Fruit fly (Drosophila melanogaster) whole organism, wandering third instar larva: Measurements from ENCODE around the gene CG32573.
A peak's percentile ranks its signal among the peaks of the same experiment; 100 is the strongest.

Source experiments
- Abd-B ChIP-seq: fragments of >200 bp; optimal IDR thresholded peaks from 2 replicates; lab custom pipeline; 2017; ENCODE audit warnings: missing biosample characterization, missing genetic modification characterization
- CG32264 ChIP-seq: fragments of 200-800 bp; sonication (Bioruptor generic); optimal IDR thresholded peaks from 2 replicates; lab custom pipeline; 2016; ENCODE audit warnings: missing biosample characterization, missing genetic modification characterization
- CG9705 ChIP-seq: fragments of 200-800 bp; sonication (Bioruptor generic); optimal IDR thresholded peaks from 2 replicates; lab custom pipeline; 2018; ENCODE audit warnings: missing biosample characterization, mild to moderate bottlenecking, missing genetic modification characterization
- CrebA ChIP-seq: fragments of 200-800 bp; sonication (Bioruptor generic); optimal IDR thresholded peaks from 2 replicates; lab custom pipeline; 2016; ENCODE audit warnings: missing biosample characterization, mild to moderate bottlenecking, missing genetic modification characterization, borderline replicate concordance
- Dif ChIP-seq: fragments of 200-275, 200-300 bp; sonication (Bioruptor generic); optimal IDR thresholded peaks from 2 replicates; lab custom pipeline; 2018; ENCODE audit warnings: missing biosample characterization, missing genetic modification characterization; ENCODE audit not compliant: partially characterized antibody
- GATAd ChIP-seq: sonication (Bioruptor generic); optimal IDR thresholded peaks from 2 replicates; lab custom pipeline; 2016; ENCODE audit warnings: missing biosample characterization, missing genetic modification characterization
- HLH106 ChIP-seq: fragments of 200-800 bp; optimal IDR thresholded peaks from 3 replicates; lab custom pipeline; 2019; ENCODE audit warnings: missing biosample characterization, mild to moderate bottlenecking, missing genetic modification characterization, moderate library complexity
- Hnf4 ChIP-seq: fragments of 200-800 bp; sonication (Bioruptor generic); optimal IDR thresholded peaks from 2 replicates; lab custom pipeline; 2016; ENCODE audit warnings: missing biosample characterization, mild to moderate bottlenecking, missing genetic modification characterization
- Hr83 ChIP-seq: fragments of 200-300 bp; sonication (Bioruptor generic); optimal IDR thresholded peaks from 2 replicates; lab custom pipeline; 2016; ENCODE audit warnings: missing biosample characterization, mild to moderate bottlenecking, missing genetic modification characterization, moderate library complexity; ENCODE audit not compliant: poor library complexity, severe bottlenecking
- Jra ChIP-seq: sonication (Bioruptor generic); optimal IDR thresholded peaks from 2 replicates; lab custom pipeline; 2016; ENCODE audit warnings: missing biosample characterization, missing genetic modification characterization
- Mio ChIP-seq: sonication (Bioruptor generic); optimal IDR thresholded peaks from 2 replicates; lab custom pipeline; 2016; ENCODE audit warnings: missing biosample characterization, missing genetic modification characterization
- Myc ChIP-seq: fragments of >200 bp; optimal IDR thresholded peaks from 2 replicates; lab custom pipeline; 2017
- N ChIP-seq: fragments of >200 bp; optimal IDR thresholded peaks from 2 replicates; lab custom pipeline; 2018; ENCODE audit warnings: missing biosample characterization, missing external identifiers, missing genetic modification characterization
- OdsH ChIP-seq: fragments of 200-800 bp; sonication (Bioruptor generic); optimal IDR thresholded peaks from 2 replicates; lab custom pipeline; 2016; ENCODE audit warnings: missing biosample characterization, mild to moderate bottlenecking, missing genetic modification characterization
- Rel ChIP-seq, 2 experiments: fragments of 200-800 bp; sonication (Bioruptor generic) in 1 of 2; optimal IDR thresholded peaks; 2 replicates in 1 of 2; 3 replicates in 1 of 2; lab custom pipeline; 2016 to 2019; ENCODE audit warnings: mild to moderate bottlenecking in 2 of 2, missing biosample characterization in 2 of 2, missing genetic modification characterization in 2 of 2, moderate library complexity in 1 of 2
- Sp1 ChIP-seq: fragments of 200-800 bp; sonication (Bioruptor generic); optimal IDR thresholded peaks from 3 replicates; lab custom pipeline; 2019; ENCODE audit warnings: missing biosample characterization, mild to moderate bottlenecking, missing genetic modification characterization, moderate library complexity
- br ChIP-seq: fragments of 200-800 bp; sonication (Bioruptor generic); optimal IDR thresholded peaks from 2 replicates; lab custom pipeline; 2016; ENCODE audit warnings: missing biosample characterization, missing genetic modification characterization
- dl ChIP-seq, 2 experiments: fragments of 175-275, 200-275 bp in 1 of 2; fragments of 200-275 bp in 1 of 2; sonication (Bioruptor generic); optimal IDR thresholded peaks; lab custom pipeline; 2018; ENCODE audit warnings: mild to moderate bottlenecking in 2 of 2, missing biosample characterization in 2 of 2, missing genetic modification characterization in 2 of 2, moderate library complexity in 2 of 2; ENCODE audit not compliant: partially characterized antibody in 2 of 2, insufficient read depth in 1 of 2
- dmrt93B ChIP-seq: fragments of 200-800 bp; sonication (Bioruptor generic); optimal IDR thresholded peaks from 2 replicates; lab custom pipeline; 2018; ENCODE audit warnings: missing biosample characterization, mild to moderate bottlenecking, missing genetic modification characterization
- ey ChIP-seq: fragments of 200-800 bp; sonication (Bioruptor generic); optimal IDR thresholded peaks from 2 replicates; lab custom pipeline; 2016; ENCODE audit warnings: missing biosample characterization, missing genetic modification characterization
- foxo ChIP-seq, 2 experiments: fragments of 200-800 bp; sonication (Bioruptor generic); optimal IDR thresholded peaks; 2 replicates in 1 of 2; 3 replicates in 1 of 2; lab custom pipeline; 2016 to 2017; ENCODE audit warnings: missing biosample characterization in 2 of 2, missing genetic modification characterization in 2 of 2
- fru ChIP-seq: fragments of 200-800 bp; sonication (Bioruptor generic); optimal IDR thresholded peaks from 3 replicates; lab custom pipeline; 2016; ENCODE audit warnings: missing biosample characterization, mild to moderate bottlenecking, missing genetic modification characterization
- h ChIP-seq: fragments of 200-800 bp; sonication (Bioruptor generic); optimal IDR thresholded peaks from 3 replicates; lab custom pipeline; 2016; ENCODE audit warnings: missing biosample characterization, mild to moderate bottlenecking, missing genetic modification characterization
- jim ChIP-seq: fragments of 175-275, 200-325 bp; sonication (Bioruptor generic); optimal IDR thresholded peaks from 2 replicates; lab custom pipeline; 2016; ENCODE audit warnings: missing biosample characterization, mild to moderate bottlenecking, missing genetic modification characterization
- lola ChIP-seq: fragments of >200 bp; optimal IDR thresholded peaks from 2 replicates; lab custom pipeline; 2017; ENCODE audit warnings: missing biosample characterization, missing genetic modification characterization
- pan ChIP-seq: fragments of >200 bp; optimal IDR thresholded peaks from 2 replicates; lab custom pipeline; 2017
- psq ChIP-seq: fragments of 200-800 bp; sonication (Bioruptor generic); optimal IDR thresholded peaks from 3 replicates; lab custom pipeline; 2017; ENCODE audit warnings: missing biosample characterization, mild to moderate bottlenecking, missing genetic modification characterization, moderate library complexity
- rgr ChIP-seq: fragments of 200-800 bp; sonication (Bioruptor generic); optimal IDR thresholded peaks from 3 replicates; lab custom pipeline; 2016; ENCODE audit warnings: missing biosample characterization, mild to moderate bottlenecking, missing genetic modification characterization
- sv ChIP-seq: fragments of 200-800 bp; sonication (Bioruptor generic); optimal IDR thresholded peaks from 3 replicates; lab custom pipeline; 2016; ENCODE audit warnings: missing biosample characterization, missing genetic modification characterization
- tai ChIP-seq: sonication (Bioruptor generic); optimal IDR thresholded peaks from 2 replicates; lab custom pipeline; 2016; ENCODE audit warnings: missing biosample characterization, missing genetic modification characterization
- usp ChIP-seq: fragments of >200 bp; optimal IDR thresholded peaks from 2 replicates; lab custom pipeline; 2017; ENCODE audit warnings: missing biosample characterization, missing genetic modification characterization
- woc ChIP-seq: sonication (Bioruptor generic); optimal IDR thresholded peaks from 2 replicates; lab custom pipeline; 2016; ENCODE audit warnings: missing biosample characterization, mild to moderate bottlenecking, missing genetic modification characterization

The CG32573 gene

DNA sequence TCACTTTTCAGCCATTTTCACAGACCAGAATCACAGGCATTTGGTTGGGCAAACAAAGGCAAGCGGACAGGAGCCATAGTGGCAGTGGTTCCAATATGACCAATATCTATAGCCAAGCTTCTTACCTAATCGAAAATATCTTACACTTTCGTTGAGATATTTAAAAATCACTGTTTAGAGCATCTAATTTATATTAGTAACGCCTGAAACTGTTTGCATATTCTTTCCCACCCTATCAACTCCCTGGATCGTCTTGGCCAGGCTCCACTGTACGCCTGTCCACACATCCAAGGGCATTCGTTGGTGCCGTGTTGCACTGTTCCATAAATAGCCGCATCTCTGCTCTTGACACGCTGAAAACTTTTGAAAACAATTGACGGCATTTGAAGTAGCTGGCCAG, 39.3 kb downstream of the CG32573 start:
- TF ChIP-seq Jra (GFP tag; lab: Kevin White, UChicago) (no peak), Hr83 (GFP tag; lab: Kevin White, UChicago) (no peak), woc (no peak), OdsH (no peak), usp (GFP tag; lab: Kevin White, UChicago) (no peak), br (no peak), CrebA (GFP tag; lab: Kevin White, UChicago) (no peak), Mio (no peak), dmrt93B (GFP tag; lab: Kevin White, UChicago) (no peak), foxo (GFP tag; optimal IDR thresholded peaks at IDR 0.05; lab: Kevin White, UChicago) (no peak), Dif (GFP tag; lab: Kevin White, UChicago) (no peak), N (no peak)

DNA sequence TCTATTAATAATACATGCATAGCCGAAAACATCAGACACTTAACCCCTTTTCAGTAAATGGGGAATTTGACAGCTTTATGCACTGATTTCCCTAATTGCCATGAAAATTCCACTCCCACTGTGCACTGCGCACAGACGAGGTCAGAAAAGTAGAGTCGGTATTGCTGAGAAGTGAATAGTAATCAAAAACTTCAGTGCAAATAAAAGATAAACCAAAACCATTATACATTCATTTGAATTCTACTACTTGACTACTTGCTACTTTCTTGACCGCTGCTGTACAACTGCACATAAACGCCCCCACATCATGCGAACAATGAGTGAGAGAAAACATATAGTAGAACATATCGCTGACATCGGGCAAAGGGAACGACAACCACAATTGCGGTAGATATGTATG, 40.3 kb downstream of the CG32573 start:
- TF ChIP-seq sv: peak; percentile 57
- no peak for TF ChIP-seq N
- TF ChIP-seq h (GFP tag; lab: Kevin White, UChicago): peak; percentile 68
- peak; percentile 61 for TF ChIP-seq ey (GFP tag; lab: Kevin White, UChicago)
- TF ChIP-seq HLH106 (tag; lab: Kevin White, UChicago): peak; percentile 61
- no peak for TF ChIP-seq CG32264 (GFP tag; lab: Kevin White, UChicago)
- peak; percentile 28 for TF ChIP-seq dmrt93B (GFP tag; lab: Kevin White, UChicago)
- TF ChIP-seq woc: peak; percentile 7
- TF ChIP-seq rgr: peak; percentile 74
- TF ChIP-seq fru: peak; percentile 59
- TF ChIP-seq foxo (GFP tag; optimal IDR thresholded peaks at IDR 0.05; lab: Kevin White, UChicago): peak in 1 of 2 experiments; percentile 67
- peak; percentile 20 for TF ChIP-seq Sp1 (GFP tag; lab: Kevin White, UChicago)
- TF ChIP-seq br: peak; percentile 49
- TF ChIP-seq CG9705 (GFP tag; lab: Kevin White, UChicago): peak; percentile 2
- no peak for TF ChIP-seq lola (GFP tag; lab: Kevin White, UChicago)
- peak; percentile 54 for TF ChIP-seq OdsH
- peak; percentile 38 for TF ChIP-seq Hnf4
- no peak for TF ChIP-seq usp (GFP tag; lab: Kevin White, UChicago)
- TF ChIP-seq Jra (GFP tag; lab: Kevin White, UChicago): no peak
- no peak for TF ChIP-seq GATAd (GFP tag; lab: Kevin White, UChicago)
- peak; percentile 24 for TF ChIP-seq psq (GFP tag; lab: Kevin White, UChicago)
- no peak for TF ChIP-seq Abd-B

DNA sequence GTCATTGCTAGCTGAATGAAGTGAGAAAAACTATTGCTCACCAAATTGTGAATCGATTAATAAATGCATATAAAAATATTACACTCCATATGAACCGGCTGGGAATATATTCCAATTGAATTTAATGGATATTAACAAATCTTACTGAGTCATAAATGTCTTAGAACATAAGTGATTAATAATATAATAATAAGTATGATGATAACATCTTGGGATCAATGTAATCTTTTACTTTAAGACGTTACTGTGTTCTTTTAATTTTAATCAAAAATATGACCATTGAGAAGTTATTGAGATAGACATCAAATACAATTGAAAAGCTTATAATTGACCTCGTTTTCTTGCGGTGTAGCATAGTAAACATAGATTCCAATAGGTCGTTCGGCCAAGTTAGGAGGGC, 41.1 kb downstream of the CG32573 start:
- no peak for TF ChIP-seq jim (GFP tag; lab: Kevin White, UChicago)
- peak in 1 of 2 experiments; percentile 4 for TF ChIP-seq foxo (GFP tag; optimal IDR thresholded peaks at IDR 0.05; lab: Kevin White, UChicago)

DNA sequence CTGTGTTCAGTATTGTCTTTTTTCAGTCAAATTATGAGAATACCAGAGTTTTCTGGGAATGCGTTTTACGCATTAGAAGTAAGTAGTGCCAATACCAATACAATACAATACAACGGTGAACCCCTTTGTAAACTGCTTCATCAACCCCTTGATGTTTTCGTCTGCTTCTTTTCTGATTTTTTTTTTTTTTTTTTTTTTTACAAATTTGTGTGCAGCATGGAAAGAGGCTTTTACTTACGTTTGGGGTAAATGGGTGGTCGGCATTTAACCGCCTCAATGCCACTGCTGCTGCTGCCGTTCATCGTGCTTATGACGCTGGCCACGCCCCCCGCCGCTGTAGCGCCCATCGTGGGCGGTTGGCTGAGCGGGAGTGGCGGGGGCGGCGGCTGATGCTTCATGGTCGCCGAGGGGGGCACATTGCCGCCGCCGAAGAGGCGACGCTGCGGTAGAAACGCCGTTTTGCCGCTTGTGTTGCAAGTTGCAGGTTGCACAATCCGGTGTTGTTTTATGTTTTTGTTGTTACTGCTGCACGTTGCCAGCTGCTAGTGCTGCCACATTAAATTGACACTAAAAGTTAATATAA, 42.7 kb downstream of the CG32573 start:
- TF ChIP-seq foxo (GFP tag; optimal IDR thresholded peaks at IDR 0.05; lab: Kevin White, UChicago) (no peak), tai (no peak), dl (GFP tag; optimal IDR thresholded peaks at IDR 0.05; lab: Kevin White, UChicago; ENCODE audit: insufficient read depth in 1 of 2, partially characterized antibody in 2 of 2) (no peak), Rel (GFP tag; optimal IDR thresholded peaks at IDR 0.05; lab: Kevin White, UChicago) (no peak), Rel (tag; optimal IDR thresholded peaks at IDR 0.05; lab: Kevin White, UChicago) (no peak), rgr (no peak), GATAd (GFP tag; lab: Kevin White, UChicago) (no peak), CrebA (GFP tag; lab: Kevin White, UChicago) (no peak), Sp1 (GFP tag; lab: Kevin White, UChicago) (no peak), CG9705 (GFP tag; lab: Kevin White, UChicago) (no peak), ey (GFP tag; lab: Kevin White, UChicago) (no peak), Jra (GFP tag; lab: Kevin White, UChicago) (no peak), Myc (lab: Kevin White, UChicago) (no peak), h (GFP tag; lab: Kevin White, UChicago) (no peak), pan (lab: Kevin White, UChicago) (no peak)
- TF ChIP-seq, all 38 proteins: peak for 0
